Worm (Caenorhabditis elegans) whole organism, late embryonic: Measurements from ENCODE around the gene inx-9.

ENCODE experiments used
- ama-1 ChIP-seq: fragments of 150-350 bp; optimal IDR thresholded peaks from 2 replicates; lab custom pipeline; 2014
- ceh-24 ChIP-seq: sonication (generic microtip); optimal IDR thresholded peaks from 2 replicates; lab custom pipeline; 2016; ENCODE audit warnings: mild to moderate bottlenecking, missing genetic modification characterization, missing compliant biosample characterization
- ceh-34 ChIP-seq: sonication (generic microtip); optimal IDR thresholded peaks from 2 replicates; lab custom pipeline; 2016; ENCODE audit warnings: mild to moderate bottlenecking, missing genetic modification characterization, missing compliant biosample characterization
- ceh-9 ChIP-seq: sonication (generic microtip); optimal IDR thresholded peaks from 2 replicates; lab custom pipeline; 2016; ENCODE audit warnings: mild to moderate bottlenecking, missing genetic modification characterization, inconsistent platforms, missing compliant biosample characterization
- elt-4 ChIP-seq: sonication (generic microtip); optimal IDR thresholded peaks from 2 replicates; lab custom pipeline; 2016; ENCODE audit warnings: missing genetic modification characterization, missing compliant biosample characterization
- ets-4 ChIP-seq: sonication (generic microtip); optimal IDR thresholded peaks from 2 replicates; lab custom pipeline; 2016; ENCODE audit warnings: missing genetic modification characterization, missing compliant biosample characterization
- lim-6 ChIP-seq: sonication (generic microtip); optimal IDR thresholded peaks from 2 replicates; lab custom pipeline; 2016; ENCODE audit warnings: missing genetic modification characterization, missing compliant biosample characterization
- pha-2 ChIP-seq: sonication (generic microtip); optimal IDR thresholded peaks from 2 replicates; lab custom pipeline; 2017; ENCODE audit warnings: mild to moderate bottlenecking, missing genetic modification characterization, missing compliant biosample characterization
- pha-4 ChIP-seq: fragments of 150-350 bp; optimal IDR thresholded peaks from 2 replicates; lab custom pipeline; 2018; ENCODE audit warnings: missing biosample characterization, missing genetic modification reagents, missing genetic modification characterization
- sox-4 ChIP-seq: sonication (generic microtip); optimal IDR thresholded peaks from 2 replicates; lab custom pipeline; 2017; ENCODE audit warnings: mild to moderate bottlenecking, missing genetic modification characterization, inconsistent platforms, missing compliant biosample characterization

DNA sequence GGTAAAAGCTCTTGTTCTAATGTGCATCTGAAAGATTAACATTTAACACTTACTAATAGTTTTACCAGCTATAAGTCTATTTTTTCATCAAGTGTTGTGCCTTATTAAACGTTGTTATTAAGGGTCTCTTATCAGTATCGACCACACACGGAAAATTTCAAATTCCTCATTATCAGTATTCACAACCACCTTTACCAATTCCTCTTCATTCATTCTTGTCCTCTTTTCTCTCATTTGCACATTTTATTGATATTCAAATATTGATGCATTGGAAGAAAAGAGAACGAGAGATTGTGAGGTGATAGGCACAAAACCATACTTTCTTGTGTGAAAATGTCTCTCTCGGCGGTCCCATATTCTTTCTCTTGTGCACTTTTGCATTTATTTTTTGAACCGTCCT is 45.7 kb downstream of the inx-9 start:
- TF ChIP-seq ceh-24 (no peak), pha-4 (no peak), ama-1 (no peak), ets-4 (tag; lab: Kevin White, UChicago) (no peak), elt-4 (no peak), ceh-9 (no peak), pha-2 (no peak), lim-6 (tag; lab: Kevin White, UChicago) (no peak), ceh-34 (no peak), sox-4 (tag; lab: Kevin White, UChicago) (no peak)
